Fruit fly (Drosophila melanogaster) whole organism, embryonic: Measurements from ENCODE around the gene mRpS2.

ENCODE experiments used
- Abd-B ChIP-seq: fragments of 200-800 bp; sonication (Bioruptor generic); optimal IDR thresholded peaks from 2 replicates; lab custom pipeline; 2018; ENCODE audit warnings: missing biosample characterization, mild to moderate bottlenecking, missing genetic modification characterization, moderate library complexity
- Bgb ChIP-seq: fragments of 200-800 bp; sonication (Bioruptor generic); IDR thresholded peaks from 2 replicates; pipeline ENCODE4 v1.3.6; 2022; ENCODE audit warnings: missing biosample characterization, missing genetic modification characterization; ENCODE audit not compliant: partially characterized antibody
- Blimp-1 ChIP-seq: fragments of 200-800 bp; sonication (Bioruptor generic); optimal IDR thresholded peaks from 3 replicates; lab custom pipeline; 2018; ENCODE audit warnings: missing biosample characterization, missing genetic modification characterization, mild to moderate bottlenecking, moderate library complexity, missing genetic modification reagents
- CG10543 ChIP-seq: fragments of 200-800 bp; sonication (Bioruptor generic); optimal IDR thresholded peaks from 3 replicates; lab custom pipeline; 2017; ENCODE audit warnings: missing biosample characterization, mild to moderate bottlenecking, missing genetic modification characterization, moderate library complexity
- CG1233 ChIP-seq: fragments of 200-800 bp; sonication (Bioruptor generic); optimal IDR thresholded peaks from 4 replicates; lab custom pipeline; 2018; ENCODE audit warnings: missing biosample characterization, mild to moderate bottlenecking, missing genetic modification characterization
- CG17361 ChIP-seq: fragments of 200-800 bp; sonication (Bioruptor generic); IDR thresholded peaks from 3 replicates; pipeline ENCODE4 v1.3.6; 2022; ENCODE audit warnings: missing biosample characterization, missing genetic modification characterization
- CG18764 ChIP-seq: fragments of 200-800 bp; sonication (Bioruptor generic); optimal IDR thresholded peaks from 3 replicates; lab custom pipeline; 2016; ENCODE audit warnings: missing biosample characterization, missing genetic modification characterization
- CG2199 ChIP-seq: fragments of 200-800 bp; sonication (Bioruptor generic); IDR thresholded peaks from 3 replicates; pipeline ENCODE4 v1.3.6; 2022; ENCODE audit warnings: missing biosample characterization, missing genetic modification characterization
- CG31224 ChIP-seq: fragments of 200-800 bp; sonication (Bioruptor generic); IDR thresholded peaks from 2 replicates; pipeline ENCODE4 v1.3.6; 2022; ENCODE audit warnings: missing biosample characterization, missing genetic modification characterization
- CG32532 ChIP-seq: fragments of 200-800 bp; sonication (Bioruptor generic); IDR thresholded peaks from 2 replicates; pipeline ENCODE4 v1.3.6; 2022; ENCODE audit warnings: missing biosample characterization, missing genetic modification characterization
- CG3847 ChIP-seq: fragments of 200-800 bp; sonication (Bioruptor generic); IDR thresholded peaks from 2 replicates; pipeline ENCODE4 v1.3.6; 2022; ENCODE audit warnings: missing biosample characterization, missing genetic modification characterization
- CG5953 ChIP-seq: fragments of 200-800 bp; sonication (Bioruptor generic); IDR thresholded peaks from 2 replicates; pipeline ENCODE4 v1.3.6; 2022; ENCODE audit warnings: missing biosample characterization, missing genetic modification characterization
- CG7556 ChIP-seq: fragments of 200-800 bp; sonication (Bioruptor generic); optimal IDR thresholded peaks from 2 replicates; lab custom pipeline; 2017; ENCODE audit warnings: missing biosample characterization, mild to moderate bottlenecking, missing genetic modification characterization
- CG9876 ChIP-seq: fragments of 200-800 bp; sonication (Bioruptor generic); optimal IDR thresholded peaks from 2 replicates; lab custom pipeline; 2016; ENCODE audit warnings: missing biosample characterization, missing genetic modification characterization
- CTCF ChIP-seq: fragments of 200-800 bp; sonication (Bioruptor generic); optimal IDR thresholded peaks from 2 replicates; lab custom pipeline; 2017; ENCODE audit warnings: missing biosample characterization, mild to moderate bottlenecking, missing genetic modification characterization, moderate library complexity
- CoRest ChIP-seq: fragments of 200-800 bp; sonication (Bioruptor generic); optimal IDR thresholded peaks from 3 replicates; lab custom pipeline; 2018; ENCODE audit warnings: missing biosample characterization, mild to moderate bottlenecking, missing genetic modification characterization, moderate library complexity
- D19B ChIP-seq: fragments of 200-800 bp; sonication (Bioruptor generic); optimal IDR thresholded peaks from 2 replicates; lab custom pipeline; 2017; ENCODE audit warnings: missing biosample characterization, mild to moderate bottlenecking, missing genetic modification characterization
- Ets65A ChIP-seq: fragments of 200-800 bp; sonication (Bioruptor generic); peaks from one replicate; lab custom pipeline; 2016; ENCODE audit warnings: missing biosample characterization, missing genetic modification characterization
- HHEX ChIP-seq: fragments of 200-800 bp; sonication (Bioruptor generic); optimal IDR thresholded peaks from 3 replicates; lab custom pipeline; 2017; ENCODE audit warnings: missing biosample characterization, mild to moderate bottlenecking, missing genetic modification characterization, missing genetic modification reagents
- Hand ChIP-seq: fragments of 200-800 bp; sonication (Bioruptor generic); optimal IDR thresholded peaks from 2 replicates; lab custom pipeline; 2017; ENCODE audit warnings: mild to moderate bottlenecking, missing biosample characterization, missing genetic modification reagents, missing genetic modification characterization
- Med ChIP-seq: fragments of 200-800 bp; sonication (Bioruptor generic); peaks from one replicate; lab custom pipeline; 2016; ENCODE audit warnings: missing biosample characterization, missing genetic modification characterization, mild to moderate bottlenecking, inconsistent platforms, moderate library complexity
- Nf-YA ChIP-seq: fragments of 200-800 bp; sonication (Bioruptor generic); IDR thresholded peaks from 2 replicates; pipeline ENCODE4 v1.3.6; 2022; ENCODE audit warnings: missing biosample characterization, missing genetic modification characterization
- Pdp1 ChIP-seq, 2 experiments: fragments of 200-800 bp; sonication (Bioruptor generic); optimal IDR thresholded peaks; 3 replicates each; lab custom pipeline; 2016; ENCODE audit warnings: missing biosample characterization in 2 of 2, missing genetic modification characterization in 2 of 2, mild to moderate bottlenecking in 1 of 2, moderate library complexity in 1 of 2
- abd-A ChIP-seq: fragments of 200-800 bp; sonication (Bioruptor generic); optimal IDR thresholded peaks from 3 replicates; lab custom pipeline; 2019; ENCODE audit warnings: missing biosample characterization, mild to moderate bottlenecking, missing genetic modification characterization, moderate library complexity
- amos ChIP-seq: fragments of 200-800 bp; sonication (Bioruptor generic); IDR thresholded peaks from 2 replicates; pipeline ENCODE4 v1.3.6; 2022; ENCODE audit warnings: missing biosample characterization, missing genetic modification characterization; ENCODE audit not compliant: partially characterized antibody
- bbx ChIP-seq: fragments of 200-800 bp; sonication (Bioruptor generic); IDR thresholded peaks from 2 replicates; pipeline ENCODE4 v1.3.6; 2022; ENCODE audit warnings: missing biosample characterization, missing genetic modification characterization; ENCODE audit not compliant: partially characterized antibody
- br ChIP-seq: fragments of >200 bp; optimal IDR thresholded peaks from 2 replicates; lab custom pipeline; 2017
- chinmo ChIP-seq: fragments of 200-800 bp; sonication (Bioruptor generic); IDR thresholded peaks from 4 replicates; pipeline ENCODE4 v1.3.6; 2022; ENCODE audit warnings: missing biosample characterization, missing genetic modification characterization; ENCODE audit not compliant: partially characterized antibody
- crc ChIP-seq: fragments of 200-800 bp; sonication (Bioruptor generic); optimal IDR thresholded peaks from 2 replicates; lab custom pipeline; 2016; ENCODE audit warnings: missing biosample characterization, missing genetic modification characterization
- crp ChIP-seq, 2 experiments: fragments of 200-800 bp; sonication (Bioruptor generic); optimal IDR thresholded peaks; 2 replicates in 1 of 2; 3 replicates in 1 of 2; lab custom pipeline; 2017; ENCODE audit warnings: missing biosample characterization in 2 of 2, missing genetic modification characterization in 2 of 2, mild to moderate bottlenecking in 1 of 2, moderate library complexity in 1 of 2
- cwo ChIP-seq: fragments of 200-800 bp; sonication (Bioruptor generic); optimal IDR thresholded peaks from 3 replicates; lab custom pipeline; 2017; ENCODE audit warnings: missing biosample characterization, missing genetic modification characterization, mild to moderate bottlenecking, moderate library complexity, missing genetic modification reagents
- da ChIP-seq: fragments of 200-800 bp; sonication (Bioruptor generic); optimal IDR thresholded peaks from 2 replicates; lab custom pipeline; 2016; ENCODE audit warnings: missing biosample characterization, missing genetic modification characterization
- dati ChIP-seq: fragments of 200-800 bp; sonication (Bioruptor generic); IDR thresholded peaks from 2 replicates; pipeline ENCODE4 v1.3.6; 2022; ENCODE audit warnings: missing biosample characterization, missing genetic modification characterization
- ewg ChIP-seq: fragments of 200-800 bp; sonication (Bioruptor generic); optimal IDR thresholded peaks from 3 replicates; lab custom pipeline; 2017; ENCODE audit warnings: mild to moderate bottlenecking, missing biosample characterization, missing genetic modification reagents, missing genetic modification characterization
- hb ChIP-seq: fragments of 200-800 bp; sonication (Bioruptor generic); IDR thresholded peaks from 3 replicates; pipeline ENCODE4 v1.3.6; 2022; ENCODE audit warnings: missing biosample characterization, missing genetic modification characterization; ENCODE audit not compliant: partially characterized antibody
- hkb ChIP-seq, 2 experiments: fragments of 200-800 bp in 1 of 2; fragments of >200 bp in 1 of 2; sonication (Bioruptor generic) in 1 of 2; IDR thresholded peaks in 1 of 2; optimal IDR thresholded peaks in 1 of 2; 2 replicates each; pipeline versions ENCODE4 v1.3.6 to Lab custom; 2017 to 2022; ENCODE audit warnings: missing biosample characterization in 1 of 2, missing genetic modification characterization in 1 of 2
- ken ChIP-seq: fragments of 200-800 bp; sonication (Bioruptor generic); IDR thresholded peaks from 3 replicates; pipeline ENCODE4 v1.3.6; 2022; ENCODE audit warnings: missing biosample characterization, missing genetic modification characterization
- kni ChIP-seq: fragments of 200-800 bp; sonication (Bioruptor generic); optimal IDR thresholded peaks from 3 replicates; lab custom pipeline; 2017; ENCODE audit warnings: mild to moderate bottlenecking, missing biosample characterization, missing genetic modification reagents, missing genetic modification characterization
- nmo ChIP-seq: fragments of 200-800 bp; sonication (Bioruptor generic); optimal IDR thresholded peaks from 2 replicates; lab custom pipeline; 2018; ENCODE audit warnings: missing biosample characterization, mild to moderate bottlenecking, missing genetic modification characterization, moderate library complexity
- oc ChIP-seq: fragments of 200-800 bp; sonication (Bioruptor generic); optimal IDR thresholded peaks from 2 replicates; lab custom pipeline; 2018; ENCODE audit warnings: missing biosample characterization, mild to moderate bottlenecking, missing genetic modification characterization, moderate library complexity
- pros ChIP-seq: fragments of 200-800 bp; sonication (Bioruptor generic); optimal IDR thresholded peaks from 3 replicates; lab custom pipeline; 2019; ENCODE audit warnings: missing biosample characterization, mild to moderate bottlenecking, missing genetic modification characterization, moderate library complexity
- repo ChIP-seq: fragments of 200-800 bp; sonication (Bioruptor generic); optimal IDR thresholded peaks from 2 replicates; lab custom pipeline; 2016; ENCODE audit warnings: missing biosample characterization, missing genetic modification characterization
- sd ChIP-seq: fragments of 200-800 bp; sonication (Bioruptor generic); optimal IDR thresholded peaks from 3 replicates; lab custom pipeline; 2018; ENCODE audit warnings: missing biosample characterization, mild to moderate bottlenecking, missing genetic modification characterization, moderate library complexity
- sens ChIP-seq: fragments of 200-800 bp; sonication (Bioruptor generic); peaks from one replicate; lab custom pipeline; 2016; ENCODE audit warnings: missing biosample characterization, missing genetic modification characterization
- sr ChIP-seq: fragments of 200-800 bp; sonication (Bioruptor generic); IDR thresholded peaks from 3 replicates; pipeline ENCODE4 v1.3.6; 2022; ENCODE audit warnings: missing biosample characterization, missing genetic modification characterization
- vvl ChIP-seq: fragments of 200-800 bp; sonication (Bioruptor generic); IDR thresholded peaks from 2 replicates; pipeline ENCODE4 v1.3.6; 2022; ENCODE audit warnings: missing biosample characterization, missing genetic modification characterization
- z ChIP-seq: fragments of 200-800 bp; sonication (Bioruptor generic); IDR thresholded peaks from 3 replicates; pipeline ENCODE4 v1.3.6; 2022; ENCODE audit warnings: missing biosample characterization, missing genetic modification characterization
- zf30C ChIP-seq: fragments of 200-800 bp; sonication (Bioruptor generic); optimal IDR thresholded peaks from 3 replicates; lab custom pipeline; 2018; ENCODE audit warnings: missing biosample characterization, mild to moderate bottlenecking, missing genetic modification characterization

Gene mRpS2

DNA sequence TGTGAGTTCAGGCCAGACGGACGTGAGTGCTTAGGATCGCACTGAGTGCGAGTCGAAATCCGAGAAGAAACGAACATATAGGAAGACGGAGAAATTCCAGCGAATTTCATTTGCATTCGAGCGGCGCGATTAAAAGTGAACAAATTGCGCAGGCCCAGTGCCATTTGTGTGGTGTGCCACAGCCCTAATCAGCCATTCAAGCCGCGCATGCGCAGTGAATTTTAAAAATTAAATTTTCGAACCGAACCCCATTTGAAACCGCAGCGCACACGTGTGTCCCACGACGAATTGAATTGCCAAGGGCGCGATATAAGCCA, 37.2 kb downstream of the mRpS2 start:
- TF ChIP-seq sens (GFP tag; lab: Kevin White, UChicago) (peak; percentile 40), hkb (optimal IDR thresholded peaks at IDR 0.05; lab: Kevin White, UChicago) (no peak), hkb (GFP tag; IDR thresholded peaks at IDR 0.05; lab: Robert Waterston, UW) (no peak), CG18764 (GFP tag; lab: Kevin White, UChicago) (peak; percentile 48), Blimp-1 (GFP tag; lab: Kevin White, UChicago) (peak; percentile 7), D19B (no peak), dati (GFP tag; lab: Robert Waterston, UW) (no peak), ken (GFP tag; lab: Robert Waterston, UW) (0 out of 3 replicates have a peak, but pooled peaks have one; percentile 14), cwo (peak; percentile 6), vvl (peak; percentile 74), nmo (GFP tag; lab: Kevin White, UChicago) (no peak), sd (tag; lab: Kevin White, UChicago) (peak; percentile 60), CG1233 (GFP tag; lab: Kevin White, UChicago) (peak; percentile 9), HHEX (no peak), Ets65A (GFP tag; lab: Kevin White, UChicago) (peak; percentile 58), crc (GFP tag; lab: Kevin White, UChicago) (no peak), z (0 out of 3 replicates have a peak, but pooled peaks have one; percentile 2), Abd-B (GFP tag; lab: Kevin White, UChicago) (no peak), hb (GFP tag; lab: Robert Waterston, UW) (0 out of 3 replicates have a peak, but pooled peaks have one; percentile 21), da (GFP tag; lab: Kevin White, UChicago) (peak; percentile 22), CG7556 (GFP tag; lab: Kevin White, UChicago) (no peak), CG5953 (0 out of 2 replicates have a peak, but pooled peaks have one; percentile 30), ewg (GFP tag; lab: Kevin White, UChicago) (peak; percentile 38), CoRest (tag; lab: Kevin White, UChicago) (no peak), sr (GFP tag; lab: Robert Waterston, UW) (0 out of 3 replicates have a peak, but pooled peaks have one; percentile 3)

DNA sequence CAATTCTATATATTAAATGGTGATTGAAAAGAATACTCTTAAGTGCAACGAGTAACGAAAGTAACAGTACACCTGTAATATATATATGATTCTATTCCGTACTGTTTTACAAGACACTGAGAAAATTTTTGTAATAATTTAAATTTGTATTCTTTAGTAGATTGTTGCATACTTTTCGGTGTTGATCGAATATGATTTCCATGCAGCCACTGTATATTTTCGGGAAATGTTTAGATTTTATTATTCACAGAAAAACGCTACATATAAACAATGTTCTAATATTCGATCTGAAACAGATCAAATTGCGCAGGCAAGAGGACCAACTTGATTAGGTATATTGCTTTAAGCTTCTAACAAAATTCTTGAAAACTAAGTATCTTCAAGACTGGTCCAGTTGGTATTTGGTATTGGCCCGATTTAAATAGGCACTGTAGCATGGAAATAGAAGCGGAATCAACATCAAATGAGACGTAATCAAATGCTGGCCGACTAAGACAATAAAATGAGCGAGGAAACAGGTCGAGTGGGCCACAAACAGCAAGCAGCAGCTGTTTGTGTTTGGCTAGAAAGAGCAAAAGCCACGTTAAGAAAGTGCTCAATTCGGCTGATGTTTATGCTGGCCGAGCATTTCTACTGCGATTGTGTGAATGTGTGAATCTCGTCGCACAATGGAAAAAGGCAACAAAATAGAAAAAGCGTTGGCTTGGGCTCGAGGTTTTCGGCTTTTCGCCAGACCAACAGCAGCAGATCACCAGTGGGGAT, 37.8 kb downstream of the mRpS2 start, which contains the start of gene CG15629:
CG15629 (plus strand) TSS at position 749 of the 762 bp plus-strand sequence.
- TF ChIP-seq Nf-YA (GFP tag; lab: Robert Waterston, UW), result 0 out of 2 replicates have a peak, but pooled peaks have one; percentile 49
- peak; percentile 5 for TF ChIP-seq Med (GFP tag; lab: Kevin White, UChicago)
- TF ChIP-seq Hand (GFP tag; lab: Kevin White, UChicago), result no peak
- TF ChIP-seq pros (GFP tag; lab: Kevin White, UChicago), result peak; percentile 56
- TF ChIP-seq CG9876 (GFP tag; lab: Kevin White, UChicago), result no peak
- no peak for TF ChIP-seq CG31224 (GFP tag; lab: Robert Waterston, UW)
- no peak for TF ChIP-seq Bgb (GFP tag; lab: Robert Waterston, UW)
- peak; percentile 14 for TF ChIP-seq CTCF (GFP tag; lab: Kevin White, UChicago)
- TF ChIP-seq z, result peak; percentile 77; the same call in 2 of the 3 replicates
- peak; percentile 41; the same call in 1 of the 2 replicates for TF ChIP-seq CG32532
- peak; percentile 62 for TF ChIP-seq abd-A
- TF ChIP-seq CG10543, result peak; percentile 38
- TF ChIP-seq CG2199 (GFP tag; lab: Robert Waterston, UW), result 0 out of 3 replicates have a peak, but pooled peaks have one; percentile 9
- 0 out of 2 replicates have a peak, but pooled peaks have one; percentile 8 for TF ChIP-seq bbx
- no peak for TF ChIP-seq crp (GFP tag; optimal IDR thresholded peaks at IDR 0.05; lab: Kevin White, UChicago)
- no peak for TF ChIP-seq br (lab: Kevin White, UChicago)
- peak; percentile 97 for TF ChIP-seq zf30C (GFP tag; lab: Kevin White, UChicago)
- TF ChIP-seq kni (GFP tag; lab: Kevin White, UChicago), result peak; percentile 63
- peak in 1 of 2 experiments; percentile 35 for TF ChIP-seq Pdp1 (GFP tag; optimal IDR thresholded peaks at IDR 0.05; lab: Kevin White, UChicago)
- TF ChIP-seq oc (tag; lab: Kevin White, UChicago), result peak; percentile 20
- TF ChIP-seq CG17361 (GFP tag; lab: Robert Waterston, UW), result no peak
- TF ChIP-seq repo (GFP tag; lab: Kevin White, UChicago), result no peak
- TF ChIP-seq CG3847, result no peak
- 0 out of 4 replicates have a peak, but pooled peaks have one; percentile 24 for TF ChIP-seq chinmo (GFP tag; lab: Robert Waterston, UW)
- peak; percentile 25; the same call in 1 of the 2 replicates for TF ChIP-seq amos
- peak; percentile 57 for TF ChIP-seq sens (GFP tag; lab: Kevin White, UChicago)
